Fruit fly (Drosophila melanogaster) whole organism, prepupa: ENCODE data around the gene S-Lap4.

ENCODE experiments used
- CG11762 ChIP-seq: fragments of 200-800 bp; sonication (Bioruptor generic); optimal IDR thresholded peaks from 3 replicates; lab custom pipeline; 2016; ENCODE audit warnings: missing biosample characterization, missing genetic modification characterization; ENCODE audit not compliant: insufficient read depth
- CG31627 ChIP-seq: fragments of 200-800 bp; sonication (Bioruptor generic); optimal IDR thresholded peaks from 3 replicates; lab custom pipeline; 2016; ENCODE audit warnings: missing biosample characterization, missing genetic modification characterization
- Eip93F ChIP-seq: fragments of 200-800 bp; sonication (Bioruptor generic); optimal IDR thresholded peaks from 2 replicates; lab custom pipeline; 2016; ENCODE audit warnings: missing biosample characterization, mild to moderate bottlenecking, missing genetic modification characterization
- Gug ChIP-seq: fragments of 200-800 bp; sonication (Bioruptor generic); IDR thresholded peaks from 2 replicates; pipeline ENCODE4 v1.3.6; 2022; ENCODE audit warnings: missing biosample characterization, missing genetic modification characterization

- TF ChIP-seq Eip93F (GFP tag; lab: Kevin White, UChicago) (no peak), CG31627 (GFP tag; lab: Kevin White, UChicago) (no peak), Gug (GFP tag; lab: Robert Waterston, UW) (no peak), CG11762 (GFP tag; lab: Kevin White, UChicago) (no peak)
Measured at dm6 chr3L:10464887-10465286, 25.8 kb upstream of the S-Lap4 start, which contains the start of gene S-Lap3.
